Fruit fly (Drosophila melanogaster): ENCODE data around the gene CarT.

CarT gene

DNA sequence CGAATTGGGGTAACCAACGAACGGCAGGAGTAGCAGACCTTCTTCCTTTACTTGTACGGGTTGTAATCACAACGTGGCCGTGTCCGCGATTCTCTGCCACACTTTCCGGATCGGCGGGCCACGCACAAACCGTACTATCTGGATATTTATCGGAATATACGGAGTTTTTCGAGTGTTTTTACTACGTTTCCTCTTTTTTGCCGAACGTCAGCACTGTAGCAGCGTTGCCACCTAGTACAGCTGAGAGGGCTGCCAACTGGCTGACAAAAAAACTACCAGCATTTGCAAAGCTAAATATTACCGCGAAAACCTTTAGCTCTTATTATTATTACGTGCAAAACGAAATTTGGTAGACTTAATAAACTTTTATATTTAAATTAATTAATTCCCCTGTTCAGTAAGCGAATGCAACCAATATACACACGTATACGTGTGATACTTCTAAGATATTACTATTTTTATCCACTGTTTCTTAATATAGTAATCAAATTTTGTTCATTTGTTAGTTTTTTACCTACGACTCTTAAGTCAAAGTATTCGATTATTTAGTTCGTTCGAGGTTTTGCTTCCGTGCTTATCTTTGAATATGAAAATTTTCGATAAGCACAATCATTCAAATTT lies 4.1 kb upstream of the CarT start, which contains the start of gene TM9SF2 (continued):
- no peak for TF ChIP-seq CG12744 (GFP tag; optimal IDR thresholded peaks at IDR 0.05)
- peak; percentile 38 for TF ChIP-seq CG9817 (tag; optimal IDR thresholded peaks at IDR 0.05)
- TF ChIP-seq CG18764 (GFP tag; optimal IDR thresholded peaks at IDR 0.05): no peak
- TF ChIP-seq sd (tag; optimal IDR thresholded peaks at IDR 0.05): no peak
- peak in 1 of 2 experiments; percentile 2 for TF ChIP-seq chif (GFP tag; optimal IDR thresholded peaks at IDR 0.05)
- TF ChIP-seq CG5180 (GFP tag; optimal IDR thresholded peaks at IDR 0.05): no peak
- TF ChIP-seq CG8388 (GFP tag; optimal IDR thresholded peaks at IDR 0.05): peak; percentile 25
- no peak for TF ChIP-seq CG7786 (GFP tag; optimal IDR thresholded peaks at IDR 0.05)
- TF ChIP-seq cg (GFP tag; optimal IDR thresholded peaks at IDR 0.05): no peak
- 0 out of 2 replicates have a peak, but pooled peaks have one; percentile 39 for TF ChIP-seq CG11696 (GFP tag; IDR thresholded peaks at IDR 0.05)
- peak; percentile 28 for TF ChIP-seq Max (GFP tag; optimal IDR thresholded peaks at IDR 0.05)
- TF ChIP-seq abd-A (tag; optimal IDR thresholded peaks at IDR 0.05): no peak
- TF ChIP-seq CG6654 (GFP tag; optimal IDR thresholded peaks at IDR 0.05): no peak
- TF ChIP-seq Dip3 (GFP tag; optimal IDR thresholded peaks at IDR 0.05): peak; percentile 24
- TF ChIP-seq tx (GFP tag; optimal IDR thresholded peaks at IDR 0.05): no peak
- TF ChIP-seq Dad (GFP tag; optimal IDR thresholded peaks at IDR 0.05): no peak
- TF ChIP-seq Lhr (GFP tag; optimal IDR thresholded peaks at IDR 0.05): no peak
- TF ChIP-seq Bdp1 (GFP tag; optimal IDR thresholded peaks at IDR 0.05): no peak
- TF ChIP-seq Opbp (GFP tag; IDR thresholded peaks at IDR 0.05; ENCODE audit: partially characterized antibody): no peak
- no peak for TF ChIP-seq tgo (GFP tag; IDR thresholded peaks at IDR 0.05)
- TF ChIP-seq br (optimal IDR thresholded peaks at IDR 0.05): no peak
- peak; percentile 45 for TF ChIP-seq CG30403 (GFP tag; optimal IDR thresholded peaks at IDR 0.05)
- TF ChIP-seq CG15514 (GFP tag; optimal IDR thresholded peaks at IDR 0.05): peak; percentile 65
- no peak for TF ChIP-seq ewg (GFP tag; optimal IDR thresholded peaks at IDR 0.05)
- TF ChIP-seq ash1 (GFP tag; optimal IDR thresholded peaks at IDR 0.05): no peak
- TF ChIP-seq ara (GFP tag; IDR thresholded peaks at IDR 0.05): peak; percentile 12; the same call in 1 of the 2 replicates
- TF ChIP-seq so (GFP tag; IDR thresholded peaks at IDR 0.05): no peak
- no peak for TF ChIP-seq ab (GFP tag; optimal IDR thresholded peaks at IDR 0.05)
- no peak for TF ChIP-seq unpg (GFP tag; optimal IDR thresholded peaks at IDR 0.05)
- TF ChIP-seq rib (GFP tag; IDR thresholded peaks at IDR 0.05): no peak
- TF ChIP-seq NFAT (GFP tag; IDR thresholded peaks at IDR 0.05): peak; percentile 37; the same call in 1 of the 2 replicates
- no peak for TF ChIP-seq dimm (GFP tag; IDR thresholded peaks at IDR 0.05)
- no peak for TF ChIP-seq CG4328 (GFP tag; optimal IDR thresholded peaks at IDR 0.05)
- TF ChIP-seq caup (GFP tag; optimal IDR thresholded peaks at IDR 0.05; ENCODE audit: severe bottlenecking): peak; percentile 41
- no peak for TF ChIP-seq Stat92E (GFP tag; optimal IDR thresholded peaks at IDR 0.05)
- no peak for TF ChIP-seq pb (GFP tag; optimal IDR thresholded peaks at IDR 0.05)
- no peak for TF ChIP-seq aop (GFP tag; IDR thresholded peaks at IDR 0.05)
- no peak for TF ChIP-seq CG11093 (GFP tag; IDR thresholded peaks at IDR 0.05)
- TF ChIP-seq amos (GFP tag; IDR thresholded peaks at IDR 0.05; ENCODE audit: partially characterized antibody): no peak
- peak; percentile 45 for TF ChIP-seq phol (tag; optimal IDR thresholded peaks at IDR 0.05)
- peak; percentile 25; the same call in 1 of the 2 replicates for TF ChIP-seq sisA (GFP tag; IDR thresholded peaks at IDR 0.05)
- no peak for TF ChIP-seq tup (GFP tag; optimal IDR thresholded peaks at IDR 0.05)
- peak; percentile 55 for TF ChIP-seq CG32532 (GFP tag; IDR thresholded peaks at IDR 0.05)
- TF ChIP-seq CG8359 (GFP tag; optimal IDR thresholded peaks at IDR 0.05; ENCODE audit: borderline replicate concordance): no peak
- TF ChIP-seq Mad (GFP tag; optimal IDR thresholded peaks at IDR 0.05): peak; percentile 27
- TF ChIP-seq HLH54F (GFP tag; optimal IDR thresholded peaks at IDR 0.05): peak; percentile 38
- TF ChIP-seq sens (GFP tag): no peak
- TF ChIP-seq CG14050 (GFP tag; IDR thresholded peaks at IDR 0.05): no peak
- TF ChIP-seq CG8089 (GFP tag; optimal IDR thresholded peaks at IDR 0.05): no peak
- no peak for TF ChIP-seq CG6683 (GFP tag; optimal IDR thresholded peaks at IDR 0.05)
